Worm (Caenorhabditis elegans) whole organism, L3 larva: Measurements from ENCODE around the gene faah-4.

ENCODE experiments used
- nhr-23 ChIP-seq: fragments of 150-350 bp; optimal IDR thresholded peaks from 2 replicates; lab custom pipeline; 2014; ENCODE audit warnings: missing biosample characterization, missing genetic modification reagents, missing genetic modification characterization
- unc-62 ChIP-seq: fragments of 150-350 bp; sonication (generic microtip); optimal IDR thresholded peaks from 4 replicates; lab custom pipeline; 2014; ENCODE audit warnings: missing biosample characterization, missing genetic modification reagents, missing genetic modification characterization

ce11 chrIII:11853533-11853932, 56.1 kb downstream of the faah-4 start:
- no peak for TF ChIP-seq unc-62
- TF ChIP-seq nhr-23 (tag; lab: Kevin White, UChicago) = no peak
